Worm (Caenorhabditis elegans) whole organism, L2 larva: ENCODE data around the gene best-22.
A peak's percentile ranks its signal among the peaks of the same experiment; 100 is the strongest.

Experiments used
- C34F6.9 ChIP-seq: fragments of 150-350 bp; optimal IDR thresholded peaks from 2 replicates; lab custom pipeline; 2014; ENCODE audit warnings: missing biosample characterization, missing genetic modification characterization
- F13H6.1 ChIP-seq: sonication (generic microtip); optimal IDR thresholded peaks from 2 replicates; lab custom pipeline; 2016; ENCODE audit warnings: missing genetic modification characterization, missing compliant biosample characterization
- ZK546.5 ChIP-seq: sonication (generic microtip); optimal IDR thresholded peaks from 2 replicates; lab custom pipeline; 2017; ENCODE audit warnings: missing biosample characterization, missing genetic modification characterization
- alr-1 ChIP-seq: fragments of 150-350 bp; optimal IDR thresholded peaks from 2 replicates; lab custom pipeline; 2014; ENCODE audit warnings: missing biosample characterization, missing genetic modification characterization
- aly-2 ChIP-seq: fragments of 150-350 bp; optimal IDR thresholded peaks from 2 replicates; lab custom pipeline; 2014; ENCODE audit warnings: missing biosample characterization, missing genetic modification characterization
- ama-1 ChIP-seq: fragments of 150-350 bp; optimal IDR thresholded peaks from 2 replicates; lab custom pipeline; 2018; ENCODE audit warnings: inconsistent platforms
- blmp-1 ChIP-seq: sonication (generic microtip); optimal IDR thresholded peaks from 2 replicates; lab custom pipeline; 2017; ENCODE audit warnings: missing genetic modification characterization, mild to moderate bottlenecking, missing compliant biosample characterization, antibody characterized with exemption, moderate library complexity; ENCODE audit not compliant: insufficient read depth
- ceh-82 ChIP-seq: fragments of 150-350 bp; optimal IDR thresholded peaks from 2 replicates; lab custom pipeline; 2014; ENCODE audit warnings: missing biosample characterization, missing genetic modification characterization
- crh-2 ChIP-seq: sonication (generic microtip); optimal IDR thresholded peaks from 2 replicates; lab custom pipeline; 2017; ENCODE audit warnings: missing biosample characterization, missing genetic modification characterization
- egl-27 ChIP-seq: sonication (generic microtip); optimal IDR thresholded peaks from 3 replicates; lab custom pipeline; 2017; ENCODE audit warnings: missing biosample characterization, missing genetic modification reagents, missing genetic modification characterization
- elt-1 ChIP-seq: fragments of 150-350 bp; optimal IDR thresholded peaks from 2 replicates; lab custom pipeline; 2014; ENCODE audit warnings: missing biosample characterization, missing genetic modification characterization
- elt-3 ChIP-seq: sonication (generic microtip); optimal IDR thresholded peaks from 2 replicates; lab custom pipeline; 2017; ENCODE audit warnings: missing biosample characterization, missing genetic modification characterization
- fos-1 ChIP-seq: fragments of 150-350 bp; optimal IDR thresholded peaks from 2 replicates; lab custom pipeline; 2014; ENCODE audit warnings: missing biosample characterization, missing genetic modification characterization
- gmeb-1 ChIP-seq: fragments of 150-350 bp; optimal IDR thresholded peaks from 2 replicates; lab custom pipeline; 2014; ENCODE audit warnings: missing biosample characterization, missing genetic modification characterization
- lin-11 ChIP-seq: fragments of 150-350 bp; sonication (generic microtip); optimal IDR thresholded peaks from 2 replicates; lab custom pipeline; 2014; ENCODE audit warnings: missing biosample characterization, missing genetic modification characterization, inconsistent platforms, mixed read lengths
- lin-39 ChIP-seq: fragments of 150-350 bp; optimal IDR thresholded peaks from 2 replicates; lab custom pipeline; 2014; ENCODE audit warnings: missing biosample characterization, missing genetic modification reagents, missing genetic modification characterization
- lsy-2 ChIP-seq, 2 experiments: fragments of 150-350 bp in 1 of 2; sonication (generic microtip) in 1 of 2; optimal IDR thresholded peaks; 2 replicates each; lab custom pipeline; 2014 to 2017; ENCODE audit warnings: missing biosample characterization in 2 of 2, missing genetic modification characterization in 2 of 2
- mab-5 ChIP-seq: fragments of 150-350 bp; optimal IDR thresholded peaks from 2 replicates; lab custom pipeline; 2014; ENCODE audit warnings: missing biosample characterization, missing genetic modification characterization
- mbf-1 ChIP-seq: sonication (generic microtip); optimal IDR thresholded peaks from 2 replicates; lab custom pipeline; 2017; ENCODE audit warnings: missing biosample characterization, missing genetic modification characterization
- mdl-1 ChIP-seq, 2 experiments: fragments of 150-350 bp in 1 of 2; sonication (generic microtip) in 1 of 2; optimal IDR thresholded peaks; 2 replicates each; lab custom pipeline; 2017; ENCODE audit warnings: missing biosample characterization in 2 of 2, missing genetic modification characterization in 2 of 2
- nhr-10 ChIP-seq: sonication (generic microtip); optimal IDR thresholded peaks from 2 replicates; lab custom pipeline; 2017; ENCODE audit warnings: missing biosample characterization, missing genetic modification characterization
- nhr-11 ChIP-seq: fragments of 150-350 bp; optimal IDR thresholded peaks from 2 replicates; lab custom pipeline; 2014; ENCODE audit warnings: missing biosample characterization, missing genetic modification characterization
- nhr-129 ChIP-seq: fragments of 150-350 bp; optimal IDR thresholded peaks from 2 replicates; lab custom pipeline; 2014; ENCODE audit warnings: missing biosample characterization, missing genetic modification characterization
- nhr-21 ChIP-seq: fragments of 150-350 bp; optimal IDR thresholded peaks from 2 replicates; lab custom pipeline; 2014; ENCODE audit warnings: missing biosample characterization, missing genetic modification characterization
- nhr-23 ChIP-seq: fragments of 150-350 bp; optimal IDR thresholded peaks from 2 replicates; lab custom pipeline; 2014; ENCODE audit warnings: missing biosample characterization, missing genetic modification reagents, missing genetic modification characterization
- nhr-25 ChIP-seq: fragments of 150-350 bp; sonication (generic microtip); optimal IDR thresholded peaks from 3 replicates; lab custom pipeline; 2014; ENCODE audit warnings: missing biosample characterization, missing genetic modification characterization
- nhr-6 ChIP-seq: fragments of 150-350 bp; optimal IDR thresholded peaks from 2 replicates; lab custom pipeline; 2014; ENCODE audit warnings: missing biosample characterization, missing genetic modification characterization
- sem-4 ChIP-seq: fragments of 150-350 bp; optimal IDR thresholded peaks from 2 replicates; lab custom pipeline; 2014; ENCODE audit warnings: missing biosample characterization, missing genetic modification reagents, missing genetic modification characterization
- sma-3 ChIP-seq: sonication (generic microtip); optimal IDR thresholded peaks from 2 replicates; lab custom pipeline; 2016; ENCODE audit warnings: missing genetic modification reagents, missing genetic modification characterization, missing compliant biosample characterization
- sma-9 ChIP-seq, 2 experiments: fragments of 150-350 bp in 1 of 2; sonication (generic microtip) in 1 of 2; optimal IDR thresholded peaks; 2 replicates each; lab custom pipeline; 2014 to 2016; ENCODE audit warnings: missing genetic modification characterization in 2 of 2, mild to moderate bottlenecking in 1 of 2, missing biosample characterization in 1 of 2, missing compliant biosample characterization in 1 of 2, missing genetic modification reagents in 1 of 2, moderate library complexity in 1 of 2
- snpc-4 ChIP-seq: fragments of 150-350 bp; optimal IDR thresholded peaks from 2 replicates; lab custom pipeline; 2014; ENCODE audit warnings: missing biosample characterization, missing genetic modification characterization
- unc-39 ChIP-seq: fragments of 150-350 bp; optimal IDR thresholded peaks from 2 replicates; lab custom pipeline; 2014; ENCODE audit warnings: missing biosample characterization, missing genetic modification characterization
- unc-55 ChIP-seq: fragments of 150-350 bp; sonication (generic microtip); optimal IDR thresholded peaks from 3 replicates; lab custom pipeline; 2014; ENCODE audit warnings: missing biosample characterization, missing genetic modification reagents, missing genetic modification characterization
- unc-62 ChIP-seq: fragments of 150-350 bp; optimal IDR thresholded peaks from 2 replicates; lab custom pipeline; 2014; ENCODE audit warnings: missing biosample characterization, missing genetic modification reagents, missing genetic modification characterization
- zag-1 ChIP-seq: fragments of 150-350 bp; optimal IDR thresholded peaks from 2 replicates; lab custom pipeline; 2014; ENCODE audit warnings: missing biosample characterization, missing genetic modification characterization
- ztf-1 ChIP-seq: fragments of 200-800 bp; sonication (Bioruptor generic); conservative IDR thresholded peaks from 2 replicates; pipeline ENCODE4 v1.3.6; 2022; ENCODE audit warnings: missing genetic modification characterization, missing compliant biosample characterization
- ztf-11 ChIP-seq: sonication (generic microtip); optimal IDR thresholded peaks from 2 replicates; lab custom pipeline; 2017; ENCODE audit warnings: missing biosample characterization, missing genetic modification characterization
- ztf-4 ChIP-seq: fragments of 150-350 bp; optimal IDR thresholded peaks from 2 replicates; lab custom pipeline; 2014; ENCODE audit warnings: missing biosample characterization, missing genetic modification characterization

best-22 gene

DNA sequence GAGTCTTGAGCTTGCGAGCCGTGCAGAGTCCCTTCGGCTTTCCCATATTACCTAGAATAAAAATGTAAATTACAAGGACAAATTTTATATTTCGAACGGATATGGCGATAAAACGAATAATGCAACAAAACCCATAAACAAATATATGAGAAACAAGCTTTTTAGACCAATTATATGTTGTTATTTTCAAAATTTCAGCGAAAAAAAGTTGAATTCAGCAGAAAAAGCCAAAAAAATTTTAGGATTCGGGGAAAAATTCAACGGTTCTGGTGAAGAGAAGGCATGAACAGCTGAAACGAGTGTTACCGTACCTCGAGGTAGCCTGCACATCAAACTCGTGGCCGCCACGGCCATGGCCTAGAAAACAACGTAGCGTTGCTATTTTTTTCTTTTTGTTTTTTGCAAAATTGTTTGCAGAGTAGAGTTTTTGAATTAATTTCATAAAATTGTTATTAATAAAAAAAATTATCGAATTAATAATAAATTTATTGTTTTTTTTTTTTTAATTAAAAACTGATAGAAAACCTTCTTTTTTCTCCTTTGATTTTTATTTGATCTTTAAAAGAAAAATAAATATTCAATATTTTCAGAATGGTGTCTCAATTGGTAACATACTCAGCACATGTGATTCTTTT, 41.4 kb downstream of the best-22 start, which contains the start of the genes rps-23 and dpm-3 (continued):
- TF ChIP-seq crh-2 (tag; lab: Kevin White, UChicago) (peak; percentile 96), lsy-2 (tag; optimal IDR thresholded peaks at IDR 0.05; lab: Kevin White, UChicago) (peak; percentile 99 to 100), lin-11 (tag; lab: Kevin White, UChicago) (peak; percentile 97), nhr-10 (no peak), blmp-1 (peak; percentile 75), nhr-11 (peak; percentile 11), gmeb-1 (tag; lab: Kevin White, UChicago) (peak; percentile 92), ama-1 (lab: Kevin White, UChicago) (peak; percentile 25), ztf-1 (GFP tag; lab: Robert Waterston, UW) (no peak), alr-1 (tag; lab: Kevin White, UChicago) (no peak)
- TF ChIP-seq, all 48 proteins: peak for 33

DNA sequence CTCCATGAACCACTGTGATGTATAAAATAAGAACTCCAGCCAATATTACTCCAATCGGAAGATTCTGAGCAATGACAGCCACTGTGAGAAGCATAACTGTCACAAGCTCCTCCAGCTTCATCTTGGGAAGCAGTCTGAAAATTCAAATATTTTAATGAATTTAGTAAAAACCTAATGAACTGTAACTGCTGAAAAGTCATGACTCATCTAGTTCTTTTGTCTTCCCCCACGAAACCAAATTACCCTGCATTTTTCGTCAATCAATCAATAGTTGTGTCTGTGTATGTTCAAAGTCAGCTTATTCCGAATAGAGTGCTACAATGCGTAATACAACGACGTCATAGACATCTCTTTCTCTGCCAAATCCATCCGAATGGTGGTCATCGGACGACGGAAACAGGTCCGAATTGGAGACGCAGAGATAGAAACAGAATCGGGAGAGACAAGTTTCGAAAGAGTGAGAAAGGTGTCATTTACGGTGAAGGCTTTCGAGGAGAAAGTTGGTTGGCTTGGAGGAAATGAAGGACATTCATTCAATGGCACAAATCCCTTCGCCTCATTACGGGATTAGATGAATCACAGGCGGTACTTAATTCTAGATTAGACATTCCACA, 47.0 kb downstream of the best-22 start:
- TF ChIP-seq gmeb-1 (tag; lab: Kevin White, UChicago) (no peak), blmp-1 (peak; percentile 77), ztf-4 (no peak), nhr-129 (tag; lab: Kevin White, UChicago) (peak; percentile 89), lsy-2 (tag; optimal IDR thresholded peaks at IDR 0.05; lab: Kevin White, UChicago) (peak in 1 of 2 experiments; percentile 61), C34F6.9 (tag; lab: Kevin White, UChicago) (peak; percentile 15), sma-3 (peak; percentile 15), sem-4 (peak; percentile 60), fos-1 (peak; percentile 65), nhr-21 (tag; lab: Kevin White, UChicago) (peak; percentile 59), mdl-1 (tag; optimal IDR thresholded peaks at IDR 0.05; lab: Kevin White, UChicago) (no peak), nhr-25 (peak; percentile 82), nhr-10 (no peak), sma-9 (GFP tag; optimal IDR thresholded peaks at IDR 0.05; lab: Kevin White, UChicago) (peak; percentile 13), sma-9 (tag; optimal IDR thresholded peaks at IDR 0.05; lab: Kevin White, UChicago) (no peak)

DNA sequence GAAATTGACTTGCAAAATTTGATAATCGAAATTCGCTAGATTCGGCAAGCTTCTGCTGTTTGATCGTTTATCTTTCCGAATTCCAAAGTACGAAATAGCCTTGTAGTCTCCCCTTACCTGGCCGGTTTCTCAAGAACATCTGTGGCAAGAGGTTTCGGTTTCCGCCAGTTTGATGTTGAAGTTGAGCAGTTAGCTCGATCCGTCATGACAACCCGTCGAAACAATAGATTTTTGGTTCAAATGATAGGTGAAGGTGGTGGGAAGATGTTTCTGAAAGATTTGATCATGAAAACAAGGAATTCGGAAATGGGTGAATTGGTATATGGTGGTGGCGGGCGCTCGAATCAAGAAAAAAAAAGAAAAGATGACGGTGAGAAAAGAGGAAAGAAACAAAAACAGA, 48.7 kb downstream of the best-22 start, which contains the start of gene acs-20:
acs-20 (minus strand) TSS at position 270 of the 400 bp plus-strand sequence.
- TF ChIP-seq snpc-4 (tag; lab: Kevin White, UChicago) (no peak), ztf-4 (no peak), nhr-25 (no peak), sma-9 (GFP tag; optimal IDR thresholded peaks at IDR 0.05; lab: Kevin White, UChicago) (no peak), sma-9 (tag; optimal IDR thresholded peaks at IDR 0.05; lab: Kevin White, UChicago) (no peak), lin-39 (tag; lab: Kevin White, UChicago) (no peak), mdl-1 (tag; optimal IDR thresholded peaks at IDR 0.05; lab: Kevin White, UChicago) (no peak), ZK546.5 (tag; lab: Kevin White, UChicago) (no peak), unc-55 (GFP tag; lab: Kevin White, UChicago) (no peak), elt-3 (tag; lab: Kevin White, UChicago) (no peak), nhr-6 (tag; lab: Kevin White, UChicago) (no peak), lsy-2 (tag; optimal IDR thresholded peaks at IDR 0.05; lab: Kevin White, UChicago) (no peak), zag-1 (tag; lab: Kevin White, UChicago) (no peak)

DNA sequence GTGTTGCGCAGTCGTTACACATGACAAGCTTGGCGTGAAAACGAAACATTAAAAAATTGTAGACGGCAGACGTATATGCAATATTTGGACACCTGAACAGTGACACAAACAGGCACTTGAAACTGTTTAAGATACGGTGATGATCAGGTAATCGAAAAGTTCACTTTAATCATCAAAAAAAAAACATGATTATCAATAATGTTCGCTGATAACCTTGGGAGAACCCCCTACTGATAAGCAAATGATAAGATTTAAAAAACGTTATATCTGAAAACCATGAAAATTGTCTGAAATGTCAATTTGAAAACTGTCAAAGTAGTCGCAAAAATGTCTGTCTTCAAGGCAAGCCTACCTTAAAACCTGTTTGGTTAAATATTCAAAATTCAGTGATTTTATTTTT, 50.2 kb downstream of the best-22 start:
- TF ChIP-seq fos-1 = peak; percentile 52
- no peak for TF ChIP-seq ztf-11 (tag; lab: Kevin White, UChicago)
- no peak for TF ChIP-seq mab-5
- TF ChIP-seq, all 48 proteins: peak for 1

DNA sequence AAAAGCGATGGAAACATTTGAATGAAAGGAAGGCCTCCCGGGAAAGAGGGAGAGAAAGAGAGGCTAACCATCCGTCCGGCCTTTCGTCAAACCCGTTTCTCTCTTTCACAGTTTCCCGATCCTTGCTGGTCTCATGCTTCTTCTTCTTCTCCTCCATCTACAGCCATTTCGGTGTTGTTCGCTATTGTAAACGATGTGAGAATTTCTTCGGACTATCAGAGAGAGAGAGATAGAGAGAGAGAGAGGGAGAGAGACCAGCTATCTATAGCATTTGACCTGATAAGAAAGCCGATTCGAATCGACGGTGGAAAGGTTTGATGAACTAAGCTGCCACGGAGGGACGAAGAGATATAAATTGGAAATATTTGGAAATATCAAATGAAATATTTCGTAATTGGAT, 53.7 kb downstream of the best-22 start:
- TF ChIP-seq sma-9 (GFP tag; optimal IDR thresholded peaks at IDR 0.05; lab: Kevin White, UChicago) (no peak), sma-9 (tag; optimal IDR thresholded peaks at IDR 0.05; lab: Kevin White, UChicago) (no peak), nhr-21 (tag; lab: Kevin White, UChicago) (peak; percentile 74), mdl-1 (tag; optimal IDR thresholded peaks at IDR 0.05; lab: Kevin White, UChicago) (no peak), ztf-11 (tag; lab: Kevin White, UChicago) (no peak), lsy-2 (tag; optimal IDR thresholded peaks at IDR 0.05; lab: Kevin White, UChicago) (no peak), mbf-1 (tag; lab: Kevin White, UChicago) (no peak), lin-39 (tag; lab: Kevin White, UChicago) (no peak), crh-2 (tag; lab: Kevin White, UChicago) (no peak), blmp-1 (peak; percentile 14), C34F6.9 (tag; lab: Kevin White, UChicago) (no peak), nhr-129 (tag; lab: Kevin White, UChicago) (peak; percentile 24), mab-5 (no peak), elt-1 (tag; lab: Kevin White, UChicago) (no peak), nhr-25 (peak; percentile 36), aly-2 (tag; lab: Kevin White, UChicago) (no peak), lin-11 (tag; lab: Kevin White, UChicago) (no peak), sma-3 (no peak), egl-27 (no peak), gmeb-1 (tag; lab: Kevin White, UChicago) (no peak), ZK546.5 (tag; lab: Kevin White, UChicago) (no peak), unc-62 (GFP tag; lab: Kevin White, UChicago) (no peak), F13H6.1 (tag; lab: Kevin White, UChicago) (no peak), snpc-4 (tag; lab: Kevin White, UChicago) (no peak), ceh-82 (tag; lab: Kevin White, UChicago) (no peak), nhr-23 (tag; lab: Kevin White, UChicago) (no peak), unc-39 (tag; lab: Kevin White, UChicago) (no peak), alr-1 (tag; lab: Kevin White, UChicago) (no peak)
- TF ChIP-seq, all 48 proteins: peak for 4
